Worm (Caenorhabditis elegans) whole organism, L3 larva: ENCODE data around the gene abu-9.

Source experiments
- R02D3.7 ChIP-seq: fragments of 150-350 bp; optimal IDR thresholded peaks from 2 replicates; lab custom pipeline; 2014; ENCODE audit warnings: missing biosample characterization, missing genetic modification characterization
- ZK546.5 ChIP-seq: sonication (generic microtip); optimal IDR thresholded peaks from 2 replicates; lab custom pipeline; 2017; ENCODE audit warnings: missing biosample characterization, missing genetic modification characterization
- aly-2 ChIP-seq: fragments of 150-350 bp; optimal IDR thresholded peaks from 2 replicates; lab custom pipeline; 2014; ENCODE audit warnings: missing biosample characterization, missing genetic modification characterization
- ceh-16 ChIP-seq: sonication (generic microtip); optimal IDR thresholded peaks from 2 replicates; lab custom pipeline; 2017; ENCODE audit warnings: missing biosample characterization, missing genetic modification characterization
- ceh-28 ChIP-seq: fragments of 150-350 bp; optimal IDR thresholded peaks from 2 replicates; lab custom pipeline; 2014; ENCODE audit warnings: missing biosample characterization, missing genetic modification reagents, missing genetic modification characterization
- ceh-82 ChIP-seq: fragments of 150-350 bp; optimal IDR thresholded peaks from 2 replicates; lab custom pipeline; 2014; ENCODE audit warnings: missing biosample characterization, missing genetic modification characterization
- daf-12 ChIP-seq: fragments of 150-350 bp; optimal IDR thresholded peaks from 2 replicates; lab custom pipeline; 2014; ENCODE audit warnings: missing biosample characterization, missing genetic modification reagents, missing genetic modification characterization
- egl-27 ChIP-seq: sonication (generic microtip); optimal IDR thresholded peaks from 4 replicates; lab custom pipeline; 2017; ENCODE audit warnings: missing biosample characterization, missing genetic modification reagents, missing genetic modification characterization
- elt-1 ChIP-seq: fragments of 150-350 bp; optimal IDR thresholded peaks from 2 replicates; lab custom pipeline; 2014; ENCODE audit warnings: missing biosample characterization, missing genetic modification characterization
- elt-2 ChIP-seq: sonication (generic microtip); optimal IDR thresholded peaks from 2 replicates; lab custom pipeline; 2016; ENCODE audit warnings: missing genetic modification reagents, mild to moderate bottlenecking, missing genetic modification characterization, missing compliant biosample characterization
- elt-3 ChIP-seq, 3 experiments: fragments of 150-350 bp in 1 of 3; sonication (generic microtip) in 2 of 3; optimal IDR thresholded peaks; 2 replicates in 2 of 3; 4 replicates in 1 of 3; lab custom pipeline; 2014 to 2017; ENCODE audit warnings: missing biosample characterization in 3 of 3, missing genetic modification characterization in 3 of 3
- fkh-10 ChIP-seq: sonication (generic microtip); optimal IDR thresholded peaks from 2 replicates; lab custom pipeline; 2017; ENCODE audit warnings: missing biosample characterization, missing genetic modification reagents, missing genetic modification characterization
- fkh-2 ChIP-seq: fragments of 150-350 bp; optimal IDR thresholded peaks from 2 replicates; lab custom pipeline; 2014; ENCODE audit warnings: missing biosample characterization, missing genetic modification reagents, missing genetic modification characterization
- fos-1 ChIP-seq: fragments of 150-350 bp; optimal IDR thresholded peaks from 2 replicates; lab custom pipeline; 2014; ENCODE audit warnings: missing biosample characterization, missing genetic modification characterization
- hmg-11 ChIP-seq: sonication (generic microtip); optimal IDR thresholded peaks from 2 replicates; lab custom pipeline; 2016; ENCODE audit warnings: missing genetic modification characterization, missing compliant biosample characterization
- jun-1 ChIP-seq: fragments of 150-350 bp; optimal IDR thresholded peaks from 2 replicates; lab custom pipeline; 2014; ENCODE audit warnings: missing biosample characterization, missing genetic modification reagents, missing genetic modification characterization
- lin-15B ChIP-seq: fragments of 150-350 bp; optimal IDR thresholded peaks from 2 replicates; lab custom pipeline; 2014; ENCODE audit warnings: missing biosample characterization, missing genetic modification characterization
- lin-39 ChIP-seq: fragments of 150-350 bp; optimal IDR thresholded peaks from 2 replicates; lab custom pipeline; 2018; ENCODE audit warnings: missing biosample characterization, missing genetic modification reagents, missing genetic modification characterization
- lsy-12 ChIP-seq: sonication (generic microtip); optimal IDR thresholded peaks from 2 replicates; lab custom pipeline; 2016; ENCODE audit warnings: mild to moderate bottlenecking, missing genetic modification characterization, missing compliant biosample characterization
- mml-1 ChIP-seq: fragments of 150-350 bp; sonication (generic microtip); optimal IDR thresholded peaks from 3 replicates; lab custom pipeline; 2014; ENCODE audit warnings: missing biosample characterization, missing genetic modification characterization
- nfya-1 ChIP-seq: sonication (generic microtip); optimal IDR thresholded peaks from 2 replicates; lab custom pipeline; 2017; ENCODE audit warnings: missing genetic modification characterization, mild to moderate bottlenecking, missing compliant biosample characterization, antibody characterized with exemption, moderate library complexity; ENCODE audit not compliant: insufficient read depth
- nhr-11 ChIP-seq: fragments of 150-350 bp; optimal IDR thresholded peaks from 2 replicates; lab custom pipeline; 2014; ENCODE audit warnings: missing biosample characterization, missing genetic modification characterization
- nhr-23 ChIP-seq: fragments of 150-350 bp; optimal IDR thresholded peaks from 2 replicates; lab custom pipeline; 2014; ENCODE audit warnings: missing biosample characterization, missing genetic modification reagents, missing genetic modification characterization
- nhr-237 ChIP-seq: fragments of 150-350 bp; optimal IDR thresholded peaks from 2 replicates; lab custom pipeline; 2014; ENCODE audit warnings: missing biosample characterization, missing genetic modification characterization
- nhr-28 ChIP-seq: fragments of 150-350 bp; optimal IDR thresholded peaks from 2 replicates; lab custom pipeline; 2014; ENCODE audit warnings: missing biosample characterization, missing genetic modification characterization
- nhr-67 ChIP-seq: fragments of 150-350 bp; optimal IDR thresholded peaks from 2 replicates; lab custom pipeline; 2014; ENCODE audit warnings: missing biosample characterization, missing genetic modification characterization
- nhr-76 ChIP-seq: fragments of 150-350 bp; sonication (generic microtip); optimal IDR thresholded peaks from 5 replicates; lab custom pipeline; 2014; ENCODE audit warnings: missing biosample characterization, missing genetic modification characterization
- nhr-77 ChIP-seq: fragments of 150-350 bp; optimal IDR thresholded peaks from 2 replicates; lab custom pipeline; 2014; ENCODE audit warnings: missing biosample characterization, missing genetic modification characterization
- pha-4 ChIP-seq: fragments of 150-350 bp; optimal IDR thresholded peaks from 2 replicates; lab custom pipeline; 2014; ENCODE audit warnings: missing biosample characterization, missing genetic modification reagents, missing genetic modification characterization
- pqm-1 ChIP-seq: fragments of 150-350 bp; optimal IDR thresholded peaks from 2 replicates; lab custom pipeline; 2017; ENCODE audit warnings: missing biosample characterization, missing genetic modification characterization, inconsistent platforms
- sea-2 ChIP-seq: fragments of 150-350 bp; sonication (generic microtip); optimal IDR thresholded peaks from 4 replicates; lab custom pipeline; 2014; ENCODE audit warnings: missing biosample characterization, missing genetic modification reagents, missing genetic modification characterization
- skn-1 ChIP-seq: fragments of 150-350 bp; optimal IDR thresholded peaks from 2 replicates; lab custom pipeline; 2014; ENCODE audit warnings: missing biosample characterization, missing genetic modification characterization
- snpc-4 ChIP-seq: fragments of 150-350 bp; optimal IDR thresholded peaks from 2 replicates; lab custom pipeline; 2014; ENCODE audit warnings: missing biosample characterization, missing genetic modification characterization
- tbx-2 ChIP-seq: sonication (generic microtip); optimal IDR thresholded peaks from 2 replicates; lab custom pipeline; 2016; ENCODE audit warnings: mild to moderate bottlenecking, missing genetic modification characterization, missing compliant biosample characterization
- unc-39 ChIP-seq: sonication (generic microtip); optimal IDR thresholded peaks from 4 replicates; lab custom pipeline; 2017; ENCODE audit warnings: missing biosample characterization, missing genetic modification characterization
- unc-62 ChIP-seq: fragments of 150-350 bp; sonication (generic microtip); optimal IDR thresholded peaks from 4 replicates; lab custom pipeline; 2014; ENCODE audit warnings: missing biosample characterization, missing genetic modification reagents, missing genetic modification characterization
- zag-1 ChIP-seq: fragments of 150-350 bp; optimal IDR thresholded peaks from 2 replicates; lab custom pipeline; 2014; ENCODE audit warnings: missing biosample characterization, missing genetic modification characterization
- ztf-11 ChIP-seq: fragments of 150-350 bp; optimal IDR thresholded peaks from 2 replicates; lab custom pipeline; 2014; ENCODE audit warnings: missing biosample characterization, missing genetic modification characterization
- ztf-4 ChIP-seq: fragments of 150-350 bp; optimal IDR thresholded peaks from 2 replicates; lab custom pipeline; 2014; ENCODE audit warnings: missing biosample characterization, missing genetic modification characterization

abu-9 gene

DNA sequence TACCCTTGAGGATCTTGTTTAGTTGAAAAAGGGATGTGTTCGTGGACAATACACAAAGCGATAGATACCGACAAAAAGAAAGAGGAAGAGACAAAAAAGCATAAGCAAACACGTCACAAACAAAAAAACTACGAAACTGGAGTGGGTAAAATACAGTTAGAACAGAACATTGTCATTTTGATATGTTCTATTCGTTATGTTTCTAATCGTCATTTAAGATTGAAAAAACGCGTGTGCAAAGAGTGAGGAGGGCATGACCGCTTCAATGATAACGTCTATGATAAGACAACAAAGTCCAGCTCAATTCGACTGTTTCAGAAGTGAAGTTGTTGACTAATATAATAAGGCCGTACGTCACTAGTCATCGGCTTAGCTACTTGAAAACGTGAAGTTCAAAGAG, 33.4 kb downstream of the abu-9 start:
- TF ChIP-seq hmg-11 (tag; lab: Kevin White, UChicago) (no peak), zag-1 (tag; lab: Kevin White, UChicago) (no peak), elt-2 (tag; lab: Kevin White, UChicago) (peak; percentile 88), elt-1 (no peak), unc-62 (GFP tag; lab: Kevin White, UChicago) (no peak), nhr-237 (tag; lab: Kevin White, UChicago) (no peak), pqm-1 (tag; lab: Kevin White, UChicago) (peak; percentile 92), pha-4 (peak; percentile 72), nhr-67 (tag; lab: Kevin White, UChicago) (no peak), ztf-11 (tag; lab: Kevin White, UChicago) (no peak), jun-1 (no peak)

DNA sequence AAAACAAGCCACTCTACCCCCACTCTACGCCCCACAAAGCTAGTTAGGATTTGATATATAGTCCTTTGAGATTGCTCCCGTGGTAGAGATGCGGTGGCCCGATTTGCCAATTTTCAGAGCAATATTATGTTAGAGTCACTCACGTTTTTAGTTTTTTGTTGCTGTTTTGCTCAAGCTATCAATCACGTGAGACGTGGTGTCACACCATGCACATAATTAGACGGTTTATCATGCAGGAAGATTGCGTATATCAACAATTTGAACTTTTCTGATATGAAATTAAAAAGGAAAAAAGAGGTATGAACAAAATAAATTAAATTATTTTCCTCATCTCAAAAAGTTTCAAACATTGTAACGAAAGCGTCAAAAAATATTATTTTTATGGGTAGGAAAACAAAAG, 34.4 kb downstream of the abu-9 start:
- TF ChIP-seq elt-2 (tag; lab: Kevin White, UChicago) (peak; percentile 70), R02D3.7 (tag; lab: Kevin White, UChicago) (no peak), pha-4 (peak; percentile 30)
- TF ChIP-seq, all 47 proteins: peak for 2

DNA sequence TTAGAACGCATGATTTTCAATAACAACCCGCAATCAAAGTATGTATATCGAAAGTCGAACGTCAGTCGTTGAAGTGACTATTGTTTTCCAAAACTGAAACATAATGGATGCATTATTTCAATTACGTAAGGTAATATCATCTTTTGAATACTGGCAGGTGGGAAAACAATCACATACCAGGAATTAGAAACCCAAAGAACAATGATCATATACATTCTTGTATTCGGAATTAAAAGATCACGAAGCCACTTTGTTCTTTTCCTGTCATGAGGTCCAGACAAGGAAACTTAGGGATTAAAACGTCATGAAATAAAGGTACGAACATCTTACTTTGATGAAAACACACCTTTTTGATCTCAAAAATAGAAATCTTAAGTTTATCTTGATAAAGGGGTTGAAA, 40.5 kb downstream of the abu-9 start:
- TF ChIP-seq unc-39 (tag; lab: Kevin White, UChicago) (no peak), nhr-11 (tag; lab: Kevin White, UChicago) (no peak), nhr-28 (tag; lab: Kevin White, UChicago) (no peak), ztf-4 (tag; lab: Kevin White, UChicago) (no peak), skn-1 (tag; lab: Kevin White, UChicago) (no peak), snpc-4 (no peak), nhr-77 (tag; lab: Kevin White, UChicago) (no peak), hmg-11 (tag; lab: Kevin White, UChicago) (no peak), fkh-2 (tag; lab: Kevin White, UChicago) (no peak), jun-1 (no peak), nhr-76 (no peak), nfya-1 (tag; lab: Kevin White, UChicago) (no peak), fos-1 (tag; lab: Kevin White, UChicago) (no peak), R02D3.7 (tag; lab: Kevin White, UChicago) (no peak), ztf-11 (tag; lab: Kevin White, UChicago) (no peak), ZK546.5 (tag; lab: Kevin White, UChicago) (no peak), ceh-28 (no peak)

DNA sequence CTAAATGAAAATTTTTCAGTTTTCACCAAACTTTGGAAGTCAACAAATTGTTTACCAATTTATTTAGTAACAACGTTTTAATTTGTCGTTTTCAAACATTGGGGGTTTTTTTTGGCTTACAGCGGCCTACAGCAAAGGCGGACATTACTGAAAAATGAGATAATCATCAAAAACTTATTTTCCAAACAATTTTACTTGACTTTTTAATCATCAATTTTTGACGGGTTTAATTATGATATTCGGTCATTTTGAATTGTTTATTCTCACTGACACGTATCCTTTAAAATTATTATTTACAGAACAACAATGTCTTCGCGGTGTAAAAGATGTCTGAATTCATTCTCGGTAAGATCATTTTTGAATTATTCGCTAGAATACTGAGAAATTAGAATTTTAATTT, 45.6 kb downstream of the abu-9 start, which contains the start of gene F40B5.2:
Gene F40B5.2 (plus strand): TSS at position 301 of the 400 bp plus-strand sequence.
- TF ChIP-seq hmg-11 (tag; lab: Kevin White, UChicago) (no peak), mml-1 (no peak), nhr-237 (tag; lab: Kevin White, UChicago) (no peak), nhr-76 (no peak), ztf-4 (tag; lab: Kevin White, UChicago) (no peak), ZK546.5 (tag; lab: Kevin White, UChicago) (no peak), tbx-2 (tag; lab: Kevin White, UChicago) (no peak), lin-39 (no peak)

DNA sequence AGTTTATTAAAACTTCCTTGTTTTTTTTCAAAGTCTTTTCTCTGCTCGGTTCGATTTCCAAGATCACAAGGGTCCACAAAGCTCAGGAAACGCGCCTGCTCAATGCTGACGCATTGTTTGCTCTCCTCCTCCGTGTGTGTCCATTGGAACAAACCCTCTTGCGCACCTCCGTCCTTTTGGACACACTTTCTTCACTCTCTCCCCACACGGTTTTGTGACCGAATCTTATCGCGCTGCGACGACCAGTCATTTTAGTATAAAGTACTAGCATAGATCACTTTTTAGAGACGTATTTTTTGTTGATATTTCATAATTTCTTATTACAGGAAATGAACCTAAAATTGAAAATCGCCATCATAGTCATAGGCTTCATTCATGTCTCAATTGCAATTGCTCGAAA, 46.3 kb downstream of the abu-9 start:
- TF ChIP-seq ceh-82 (tag; lab: Kevin White, UChicago) (no peak), elt-2 (tag; lab: Kevin White, UChicago) (peak; percentile 62), elt-1 (no peak), zag-1 (tag; lab: Kevin White, UChicago) (no peak), pha-4 (peak; percentile 80), pqm-1 (tag; lab: Kevin White, UChicago) (peak; percentile 82), nfya-1 (tag; lab: Kevin White, UChicago) (peak; percentile 86), ceh-16 (tag; lab: Kevin White, UChicago) (no peak), R02D3.7 (tag; lab: Kevin White, UChicago) (peak; percentile 42), egl-27 (tag; lab: Kevin White, UChicago) (peak; percentile 3), lin-39 (peak; percentile 63), daf-12 (tag; lab: Kevin White, UChicago) (no peak), sea-2 (GFP tag; lab: Kevin White, UChicago) (no peak), ZK546.5 (tag; lab: Kevin White, UChicago) (no peak), nhr-76 (no peak), tbx-2 (tag; lab: Kevin White, UChicago) (peak; percentile 72), lsy-12 (peak; percentile 8), unc-39 (tag; lab: Kevin White, UChicago) (no peak), lin-15B (tag; lab: Kevin White, UChicago) (peak; percentile 64), nhr-67 (tag; lab: Kevin White, UChicago) (no peak), snpc-4 (peak; percentile 69), ceh-28 (peak; percentile 45), jun-1 (peak; percentile 81), nhr-28 (tag; lab: Kevin White, UChicago) (no peak), unc-62 (GFP tag; lab: Kevin White, UChicago) (no peak), elt-3 (tag; optimal IDR thresholded peaks at IDR 0.05; lab: Kevin White, UChicago) (no peak), nhr-23 (tag; lab: Kevin White, UChicago) (no peak), hmg-11 (tag; lab: Kevin White, UChicago) (peak; percentile 56), aly-2 (no peak), fkh-10 (GFP tag; lab: Kevin White, UChicago) (no peak), mml-1 (no peak), ztf-11 (tag; lab: Kevin White, UChicago) (no peak)
